Fruit fly (Drosophila melanogaster) whole organism, embryonic: ENCODE results near the gene bsk.

Experiments used
- CG10565 ChIP-seq: fragments of 200-800 bp; sonication (Bioruptor generic); optimal IDR thresholded peaks from 3 replicates; lab custom pipeline; 2016; ENCODE audit warnings: missing biosample characterization, mild to moderate bottlenecking, missing genetic modification characterization
- CG11398 ChIP-seq: fragments of 200-800 bp; sonication (Bioruptor generic); optimal IDR thresholded peaks from 2 replicates; lab custom pipeline; 2016; ENCODE audit warnings: missing biosample characterization, missing genetic modification characterization
- CG11695 ChIP-seq: fragments of 200-800 bp; sonication (Bioruptor generic); IDR thresholded peaks from 3 replicates; pipeline ENCODE4 v1.3.6; 2022; ENCODE audit warnings: missing biosample characterization, missing genetic modification characterization
- CG11696 ChIP-seq: fragments of 200-800 bp; sonication (Bioruptor generic); IDR thresholded peaks from 2 replicates; pipeline ENCODE4 v1.3.6; 2022; ENCODE audit warnings: missing biosample characterization, missing genetic modification characterization
- CG12299 ChIP-seq: fragments of 200-800 bp; sonication (Bioruptor generic); optimal IDR thresholded peaks from 2 replicates; lab custom pipeline; 2018; ENCODE audit warnings: missing biosample characterization, mild to moderate bottlenecking, missing genetic modification characterization
- CG1233 ChIP-seq: fragments of 200-800 bp; sonication (Bioruptor generic); optimal IDR thresholded peaks from 4 replicates; lab custom pipeline; 2018; ENCODE audit warnings: missing biosample characterization, mild to moderate bottlenecking, missing genetic modification characterization
- CG14667 ChIP-seq: fragments of 200-800 bp; sonication (Bioruptor generic); IDR thresholded peaks from 2 replicates; pipeline ENCODE4 v1.3.6; 2022; ENCODE audit warnings: missing biosample characterization, missing genetic modification characterization
- CG14965 ChIP-seq: fragments of 200-800 bp; sonication (Bioruptor generic); optimal IDR thresholded peaks from 2 replicates; lab custom pipeline; 2016; ENCODE audit warnings: missing biosample characterization, missing genetic modification characterization, borderline replicate concordance
- CG17385 ChIP-seq: fragments of 200-800 bp; sonication (Bioruptor generic); optimal IDR thresholded peaks from 3 replicates; lab custom pipeline; 2018; ENCODE audit warnings: missing biosample characterization, mild to moderate bottlenecking, missing genetic modification characterization
- CG17802 ChIP-seq: fragments of 200-800 bp; sonication (Bioruptor generic); optimal IDR thresholded peaks from 2 replicates; lab custom pipeline; 2018; ENCODE audit warnings: missing biosample characterization, mild to moderate bottlenecking, missing genetic modification characterization, moderate library complexity
- CG18476 ChIP-seq: fragments of 200-800 bp; sonication (Bioruptor generic); optimal IDR thresholded peaks from 2 replicates; lab custom pipeline; 2016; ENCODE audit warnings: missing biosample characterization, mild to moderate bottlenecking, missing genetic modification characterization
- CG18599 ChIP-seq: fragments of 200-800 bp; sonication (Bioruptor generic); optimal IDR thresholded peaks from 3 replicates; lab custom pipeline; 2017; ENCODE audit warnings: missing biosample characterization, missing genetic modification characterization, mild to moderate bottlenecking, moderate library complexity, missing genetic modification reagents
- CG2129 ChIP-seq: fragments of 200-800 bp; sonication (Bioruptor generic); IDR thresholded peaks from 2 replicates; pipeline ENCODE4 v1.3.6; 2022; ENCODE audit warnings: missing biosample characterization, missing genetic modification characterization; ENCODE audit not compliant: partially characterized antibody
- CG30403 ChIP-seq: fragments of 200-800 bp; sonication (Bioruptor generic); optimal IDR thresholded peaks from 3 replicates; lab custom pipeline; 2016; ENCODE audit warnings: missing biosample characterization, missing genetic modification characterization
- CG31224 ChIP-seq: fragments of 200-800 bp; sonication (Bioruptor generic); IDR thresholded peaks from 2 replicates; pipeline ENCODE4 v1.3.6; 2022; ENCODE audit warnings: missing biosample characterization, missing genetic modification characterization
- CG4854 ChIP-seq: fragments of 200-800 bp; sonication (Bioruptor generic); optimal IDR thresholded peaks from 2 replicates; lab custom pipeline; 2016; ENCODE audit warnings: missing biosample characterization, missing genetic modification characterization, inconsistent platforms
- CG6813 ChIP-seq: fragments of 200-800 bp; sonication (Bioruptor generic); optimal IDR thresholded peaks from 2 replicates; lab custom pipeline; 2017; ENCODE audit warnings: missing biosample characterization, missing genetic modification characterization, mild to moderate bottlenecking, moderate library complexity, missing genetic modification reagents
- CG7963 ChIP-seq: fragments of 200-800 bp; sonication (Bioruptor generic); IDR thresholded peaks from 3 replicates; pipeline ENCODE4 v1.3.6; 2022; ENCODE audit warnings: missing biosample characterization, missing genetic modification characterization; ENCODE audit not compliant: partially characterized antibody
- CG9932 ChIP-seq: fragments of 200-800 bp; sonication (Bioruptor generic); IDR thresholded peaks from 2 replicates; pipeline ENCODE4 v1.3.6; 2022; ENCODE audit warnings: missing biosample characterization, missing genetic modification characterization
- D19B ChIP-seq: fragments of 200-800 bp; sonication (Bioruptor generic); optimal IDR thresholded peaks from 2 replicates; lab custom pipeline; 2017; ENCODE audit warnings: missing biosample characterization, mild to moderate bottlenecking, missing genetic modification characterization
- Dp ChIP-seq: fragments of 200-800 bp; sonication (Bioruptor generic); optimal IDR thresholded peaks from 2 replicates; lab custom pipeline; 2018; ENCODE audit warnings: missing biosample characterization, mild to moderate bottlenecking, missing genetic modification characterization, moderate library complexity
- Eip74EF ChIP-seq, 2 experiments: fragments of 200-800 bp in 1 of 2; fragments of >200 bp in 1 of 2; sonication (Bioruptor generic) in 1 of 2; optimal IDR thresholded peaks; 2 replicates each; lab custom pipeline; 2017 to 2019; ENCODE audit warnings: missing biosample characterization in 2 of 2, missing genetic modification characterization in 2 of 2, mild to moderate bottlenecking in 1 of 2, moderate library complexity in 1 of 2
- H2.0 ChIP-seq: fragments of 200-800 bp; sonication (Bioruptor generic); IDR thresholded peaks from 2 replicates; pipeline ENCODE4 v1.3.6; 2022; ENCODE audit warnings: missing biosample characterization, missing genetic modification characterization
- HLH4C ChIP-seq: fragments of 200-800 bp; sonication (Bioruptor generic); IDR thresholded peaks from 3 replicates; pipeline ENCODE4 v1.3.6; 2022; ENCODE audit warnings: missing biosample characterization, missing genetic modification characterization; ENCODE audit not compliant: partially characterized antibody
- MTF-1 ChIP-seq: fragments of 200-800 bp; sonication (Bioruptor generic); optimal IDR thresholded peaks from 2 replicates; lab custom pipeline; 2018; ENCODE audit warnings: missing biosample characterization, mild to moderate bottlenecking, missing genetic modification characterization, borderline replicate concordance
- Meics ChIP-seq: fragments of 200-800 bp; sonication (Bioruptor generic); optimal IDR thresholded peaks from 2 replicates; lab custom pipeline; 2017; ENCODE audit warnings: missing biosample characterization, mild to moderate bottlenecking, missing genetic modification characterization
- Myb ChIP-seq: fragments of 200-800 bp; sonication (Bioruptor generic); optimal IDR thresholded peaks from 2 replicates; lab custom pipeline; 2016; ENCODE audit warnings: missing biosample characterization, missing genetic modification characterization
- Trl ChIP-seq, 3 experiments: fragments of >200 bp in 2 of 3; fragments of 200-800 bp in 1 of 3; sonication (Bioruptor generic) in 1 of 3; optimal IDR thresholded peaks; 2 replicates in 1 of 3; 3 replicates in 2 of 3; lab custom pipeline; 2016 to 2017; ENCODE audit warnings: missing biosample characterization in 1 of 3, missing genetic modification characterization in 1 of 3
- Vsx1 ChIP-seq: fragments of 200-800 bp; sonication (Bioruptor generic); optimal IDR thresholded peaks from 2 replicates; lab custom pipeline; 2017; ENCODE audit warnings: missing biosample characterization, mild to moderate bottlenecking, missing genetic modification characterization, missing genetic modification reagents
- ara ChIP-seq: fragments of 200-800 bp; sonication (Bioruptor generic); IDR thresholded peaks from 2 replicates; pipeline ENCODE4 v1.3.6; 2022; ENCODE audit warnings: missing biosample characterization, missing genetic modification characterization
- cato ChIP-seq: fragments of 200-800 bp; sonication (Bioruptor generic); optimal IDR thresholded peaks from 2 replicates; lab custom pipeline; 2016; ENCODE audit warnings: missing biosample characterization, missing genetic modification characterization, borderline replicate concordance
- ci ChIP-seq: fragments of 200-800 bp; sonication (Bioruptor generic); IDR thresholded peaks from 3 replicates; pipeline ENCODE4 v1.3.6; 2022; ENCODE audit warnings: missing biosample characterization, missing genetic modification characterization
- corto ChIP-seq: fragments of 200-800 bp; sonication (Bioruptor generic); optimal IDR thresholded peaks from 2 replicates; lab custom pipeline; 2016; ENCODE audit warnings: missing biosample characterization, mild to moderate bottlenecking, missing genetic modification characterization, moderate library complexity
- disco-r ChIP-seq: fragments of 200-800 bp; sonication (Bioruptor generic); optimal IDR thresholded peaks from 2 replicates; lab custom pipeline; 2016; ENCODE audit warnings: missing biosample characterization, missing genetic modification characterization
- ewg ChIP-seq: fragments of 200-800 bp; sonication (Bioruptor generic); optimal IDR thresholded peaks from 3 replicates; lab custom pipeline; 2017; ENCODE audit warnings: mild to moderate bottlenecking, missing biosample characterization, missing genetic modification reagents, missing genetic modification characterization
- exex ChIP-seq: fragments of 200-800 bp; sonication (Bioruptor generic); optimal IDR thresholded peaks from 4 replicates; lab custom pipeline; 2018; ENCODE audit warnings: missing biosample characterization, mild to moderate bottlenecking, missing genetic modification characterization, moderate library complexity
- fru ChIP-seq: fragments of >200 bp; optimal IDR thresholded peaks from 2 replicates; lab custom pipeline; 2017
- ftz-f1 ChIP-seq: fragments of 200-800 bp; sonication (Bioruptor generic); optimal IDR thresholded peaks from 2 replicates; lab custom pipeline; 2016; ENCODE audit warnings: missing biosample characterization, missing genetic modification characterization
- grn ChIP-seq: fragments of 200-800 bp; sonication (Bioruptor generic); optimal IDR thresholded peaks from 3 replicates; lab custom pipeline; 2017; ENCODE audit warnings: missing biosample characterization, missing genetic modification characterization
- gro ChIP-seq: fragments of 200-800 bp; sonication (Bioruptor generic); optimal IDR thresholded peaks from 2 replicates; lab custom pipeline; 2016; ENCODE audit warnings: missing biosample characterization, missing genetic modification characterization
- otp ChIP-seq: fragments of 200-800 bp; sonication (Bioruptor generic); IDR thresholded peaks from 3 replicates; pipeline ENCODE4, ENCODE4 v1.3.6; 2022; ENCODE audit warnings: missing biosample characterization, missing genetic modification characterization
- sc ChIP-seq, 3 experiments: fragments of >200 bp in 2 of 3; fragments of 200-800 bp in 1 of 3; sonication (Bioruptor generic) in 1 of 3; optimal IDR thresholded peaks; 2 replicates in 2 of 3; 3 replicates in 1 of 3; lab custom pipeline; 2017; ENCODE audit warnings: mild to moderate bottlenecking in 1 of 3, missing biosample characterization in 1 of 3, missing genetic modification characterization in 1 of 3, missing genetic modification reagents in 1 of 3
- slbo ChIP-seq: fragments of 200-800 bp; sonication (Bioruptor generic); IDR thresholded peaks from 2 replicates; pipeline ENCODE4 v1.3.6; 2022; ENCODE audit warnings: missing biosample characterization, missing genetic modification characterization
- ttk ChIP-seq: fragments of 200-800 bp; sonication (Bioruptor generic); IDR thresholded peaks from 2 replicates; pipeline ENCODE4 v2.1.2; 2022; ENCODE audit warnings: missing biosample characterization, missing genetic modification characterization
- unpg ChIP-seq: fragments of 200-800 bp; sonication (Bioruptor generic); optimal IDR thresholded peaks from 3 replicates; lab custom pipeline; 2018; ENCODE audit warnings: missing biosample characterization, mild to moderate bottlenecking, missing genetic modification characterization, moderate library complexity
- vnd ChIP-seq: fragments of 200-800 bp; sonication (Bioruptor generic); IDR thresholded peaks from 3 replicates; pipeline ENCODE4 v1.3.6; 2022; ENCODE audit warnings: missing biosample characterization, missing genetic modification characterization; ENCODE audit not compliant: partially characterized antibody
- wdn ChIP-seq: fragments of 200-800 bp; sonication (Bioruptor generic); IDR thresholded peaks from 2 replicates; pipeline ENCODE4 v1.3.6; 2022; ENCODE audit warnings: missing biosample characterization, missing genetic modification characterization

Gene bsk

dm6 chr2L:10220501-10221386, 29.6 kb downstream of the bsk start, which contains the start of the genes Npc1a and Prosalpha6 (continued):
- peak; percentile 23 for TF ChIP-seq Dp
- TF ChIP-seq CG18599 (GFP tag; lab: Kevin White, UChicago): no peak
- peak; percentile 66; the same call in 2 of the 3 replicates for TF ChIP-seq HLH4C (GFP tag; lab: Robert Waterston, UW)
- peak; percentile 59; the same call in 1 of the 3 replicates for TF ChIP-seq vnd (GFP tag; lab: Robert Waterston, UW)
- TF ChIP-seq CG11398: no peak
- TF ChIP-seq sc (optimal IDR thresholded peaks at IDR 0.05; lab: Kevin White, UChicago): no peak
- TF ChIP-seq sc (GFP tag; optimal IDR thresholded peaks at IDR 0.05; lab: Kevin White, UChicago): no peak
- TF ChIP-seq CG18476 (GFP tag; lab: Kevin White, UChicago): peak; percentile 7
- peak; percentile 20 for TF ChIP-seq CG17385 (GFP tag; lab: Kevin White, UChicago)
- no peak for TF ChIP-seq ci (GFP tag; lab: Robert Waterston, UW)
- no peak for TF ChIP-seq Trl (optimal IDR thresholded peaks at IDR 0.05; lab: Kevin White, UChicago)
- TF ChIP-seq Trl (GFP tag; optimal IDR thresholded peaks at IDR 0.05; lab: Kevin White, UChicago): no peak
- TF ChIP-seq Myb (GFP tag; lab: Kevin White, UChicago): peak; percentile 11
- no peak for TF ChIP-seq fru (lab: Kevin White, UChicago)
- no peak for TF ChIP-seq gro (GFP tag; lab: Kevin White, UChicago)
- no peak for TF ChIP-seq Vsx1 (GFP tag; lab: Kevin White, UChicago)
- no peak for TF ChIP-seq CG2129 (GFP tag; lab: Robert Waterston, UW)
- TF ChIP-seq CG31224 (GFP tag; lab: Robert Waterston, UW): no peak
- TF ChIP-seq unpg: no peak
- no peak for TF ChIP-seq CG11696
- TF ChIP-seq CG9932 (GFP tag; lab: Robert Waterston, UW): no peak
- TF ChIP-seq cato: no peak
- TF ChIP-seq D19B (GFP tag; lab: Kevin White, UChicago): peak; percentile 11
- TF ChIP-seq CG1233 (GFP tag; lab: Kevin White, UChicago): no peak
- TF ChIP-seq slbo (GFP tag; lab: Robert Waterston, UW): no peak; the same call in 1 of the 2 replicates
- peak; percentile 25 for TF ChIP-seq CG17802 (tag; lab: Kevin White, UChicago)
- TF ChIP-seq MTF-1: no peak
- no peak for TF ChIP-seq ttk (GFP tag; lab: Robert Waterston, UW)
- TF ChIP-seq H2.0 (GFP tag; lab: Robert Waterston, UW): no peak
- no peak for TF ChIP-seq CG14965 (GFP tag; lab: Kevin White, UChicago)
- no peak for TF ChIP-seq ewg
- TF ChIP-seq disco-r (GFP tag; lab: Kevin White, UChicago): no peak
- peak; percentile 31 for TF ChIP-seq exex (tag; lab: Kevin White, UChicago)
- no peak for TF ChIP-seq Eip74EF (GFP tag; optimal IDR thresholded peaks at IDR 0.05; lab: Kevin White, UChicago)
- TF ChIP-seq CG7963 (GFP tag; lab: Robert Waterston, UW): 0 out of 3 replicates have a peak, but pooled peaks have one; percentile 56
- TF ChIP-seq otp: no peak
- no peak for TF ChIP-seq Meics (GFP tag; lab: Kevin White, UChicago)
- TF ChIP-seq corto (GFP tag; lab: Kevin White, UChicago): no peak
- no peak for TF ChIP-seq CG10565 (GFP tag; lab: Kevin White, UChicago)
- peak; percentile 37 for TF ChIP-seq CG30403 (GFP tag; lab: Kevin White, UChicago)
- no peak for TF ChIP-seq wdn (GFP tag; lab: Robert Waterston, UW)
- no peak for TF ChIP-seq CG11695
- TF ChIP-seq grn (GFP tag; lab: Kevin White, UChicago): peak; percentile 14
- TF ChIP-seq CG4854: no peak
- no peak for TF ChIP-seq ftz-f1
- no peak for TF ChIP-seq CG12299 (tag; lab: Kevin White, UChicago)
- no peak for TF ChIP-seq ara (GFP tag; lab: Robert Waterston, UW)
- peak; percentile 82 for TF ChIP-seq CG14667 (GFP tag; lab: Robert Waterston, UW)
- no peak for TF ChIP-seq CG6813 (GFP tag; lab: Kevin White, UChicago)
